Fruit fly (Drosophila melanogaster) whole organism, embryonic: Measurements from ENCODE around the gene CG8870.
A peak's percentile ranks its signal among the peaks of the same experiment; 100 is the strongest.

Experiments used
- Antp ChIP-seq: fragments of 200-800 bp; sonication (Bioruptor generic); optimal IDR thresholded peaks from 3 replicates; lab custom pipeline; 2016; ENCODE audit warnings: missing biosample characterization, missing genetic modification characterization
- Blimp-1 ChIP-seq: fragments of 200-800 bp; sonication (Bioruptor generic); optimal IDR thresholded peaks from 3 replicates; lab custom pipeline; 2018; ENCODE audit warnings: missing biosample characterization, missing genetic modification characterization, mild to moderate bottlenecking, moderate library complexity, missing genetic modification reagents
- CG10274 ChIP-seq: fragments of 200-800 bp; sonication (Bioruptor generic); optimal IDR thresholded peaks from 3 replicates; lab custom pipeline; 2017; ENCODE audit warnings: missing biosample characterization, mild to moderate bottlenecking, missing genetic modification characterization
- CG12659 ChIP-seq: fragments of 200-800 bp; sonication (Bioruptor generic); optimal IDR thresholded peaks from 3 replicates; lab custom pipeline; 2017; ENCODE audit warnings: mild to moderate bottlenecking, missing biosample characterization, missing genetic modification reagents, missing genetic modification characterization
- CG13775 ChIP-seq: fragments of 200-800 bp; sonication (Bioruptor generic); optimal IDR thresholded peaks from 3 replicates; lab custom pipeline; 2017; ENCODE audit warnings: missing biosample characterization, mild to moderate bottlenecking, missing genetic modification characterization
- CG1792 ChIP-seq: fragments of 200-800 bp; sonication (Bioruptor generic); optimal IDR thresholded peaks from 2 replicates; lab custom pipeline; 2016; ENCODE audit warnings: missing biosample characterization, missing genetic modification characterization
- CG2678 ChIP-seq: fragments of 200-800 bp; sonication (Bioruptor generic); optimal IDR thresholded peaks from 3 replicates; lab custom pipeline; 2019; ENCODE audit warnings: missing biosample characterization, mild to moderate bottlenecking, missing genetic modification characterization, moderate library complexity
- CG2875 ChIP-seq: fragments of 200-800 bp; sonication (Bioruptor generic); optimal IDR thresholded peaks from 2 replicates; lab custom pipeline; 2017; ENCODE audit warnings: missing biosample characterization, mild to moderate bottlenecking, missing genetic modification characterization, missing genetic modification reagents
- CG31365 ChIP-seq: fragments of 200-800 bp; sonication (Bioruptor generic); optimal IDR thresholded peaks from 2 replicates; lab custom pipeline; 2018; ENCODE audit warnings: missing biosample characterization, mild to moderate bottlenecking, missing genetic modification characterization
- CG31441 ChIP-seq: fragments of 200-800 bp; sonication (Bioruptor generic); IDR thresholded peaks from 2 replicates; pipeline ENCODE4 v1.3.6; 2022; ENCODE audit warnings: missing biosample characterization, missing genetic modification characterization
- CG3163 ChIP-seq: fragments of 200-800 bp; sonication (Bioruptor generic); optimal IDR thresholded peaks from 3 replicates; lab custom pipeline; 2016; ENCODE audit warnings: missing biosample characterization, missing genetic modification characterization
- CG5180 ChIP-seq: fragments of 200-800 bp; sonication (Bioruptor generic); optimal IDR thresholded peaks from 3 replicates; lab custom pipeline; 2017; ENCODE audit warnings: missing biosample characterization, missing genetic modification characterization, mild to moderate bottlenecking, moderate library complexity, missing genetic modification reagents
- CG6765 ChIP-seq: fragments of 200-800 bp; sonication (Bioruptor generic); optimal IDR thresholded peaks from 3 replicates; lab custom pipeline; 2017; ENCODE audit warnings: missing biosample characterization, mild to moderate bottlenecking, missing genetic modification characterization
- CG8281 ChIP-seq: fragments of 200-800 bp; sonication (Bioruptor generic); optimal IDR thresholded peaks from 2 replicates; lab custom pipeline; 2018; ENCODE audit warnings: missing biosample characterization, mild to moderate bottlenecking, missing genetic modification characterization, moderate library complexity
- CG8478 ChIP-seq: fragments of >200 bp; optimal IDR thresholded peaks from 2 replicates; lab custom pipeline; 2018
- CG9727 ChIP-seq: fragments of 200-800 bp; sonication (Bioruptor generic); optimal IDR thresholded peaks from 3 replicates; lab custom pipeline; 2017; ENCODE audit warnings: missing biosample characterization, mild to moderate bottlenecking, missing genetic modification characterization
- CG9797 ChIP-seq: fragments of 200-800 bp; sonication (Bioruptor generic); optimal IDR thresholded peaks from 3 replicates; lab custom pipeline; 2018; ENCODE audit warnings: missing biosample characterization, mild to moderate bottlenecking, missing genetic modification characterization
- CTCF ChIP-seq: fragments of 200-800 bp; sonication (Bioruptor generic); optimal IDR thresholded peaks from 2 replicates; lab custom pipeline; 2017; ENCODE audit warnings: missing biosample characterization, mild to moderate bottlenecking, missing genetic modification characterization, moderate library complexity
- Doc2 ChIP-seq: fragments of 200-800 bp; sonication (Bioruptor generic); IDR thresholded peaks from 2 replicates; pipeline ENCODE4 v1.3.6; 2022; ENCODE audit warnings: missing biosample characterization, missing genetic modification characterization
- E2f2 ChIP-seq: fragments of 200-800 bp; sonication (Bioruptor generic); IDR thresholded peaks from 2 replicates; pipeline ENCODE4 v1.3.6; 2022; ENCODE audit warnings: missing biosample characterization, missing genetic modification characterization
- Elba2 ChIP-seq: fragments of 200-800 bp; sonication (Bioruptor generic); optimal IDR thresholded peaks from 3 replicates; lab custom pipeline; 2016; ENCODE audit warnings: missing biosample characterization, missing genetic modification characterization
- GATAe ChIP-seq: fragments of 200-800 bp; sonication (Bioruptor generic); conservative IDR thresholded peaks from 2 replicates; pipeline ENCODE4 v1.3.6; 2022; ENCODE audit warnings: missing biosample characterization, missing genetic modification characterization
- HmgD ChIP-seq: fragments of 200-800 bp; sonication (Bioruptor generic); optimal IDR thresholded peaks from 3 replicates; lab custom pipeline; 2016; ENCODE audit warnings: missing biosample characterization, missing genetic modification characterization
- Mad ChIP-seq: fragments of 200-800 bp; sonication (Bioruptor generic); optimal IDR thresholded peaks from 2 replicates; lab custom pipeline; 2016; ENCODE audit warnings: missing biosample characterization, missing genetic modification characterization
- Mrtf ChIP-seq: fragments of 200-800 bp; sonication (Bioruptor generic); IDR thresholded peaks from 3 replicates; pipeline ENCODE4 v1.3.6; 2022; ENCODE audit warnings: missing biosample characterization, missing genetic modification characterization
- Neu2 ChIP-seq: fragments of 200-800 bp; sonication (Bioruptor generic); optimal IDR thresholded peaks from 3 replicates; lab custom pipeline; 2016; ENCODE audit warnings: missing biosample characterization, missing genetic modification characterization, borderline replicate concordance
- Spps ChIP-seq: fragments of 200-800 bp; sonication (Bioruptor generic); optimal IDR thresholded peaks from 2 replicates; lab custom pipeline; 2018; ENCODE audit warnings: missing biosample characterization, mild to moderate bottlenecking, missing genetic modification characterization
- Xrp1 ChIP-seq: fragments of 200-800 bp; sonication (Bioruptor generic); IDR thresholded peaks from 2 replicates; pipeline ENCODE4 v1.3.6; 2022; ENCODE audit warnings: missing biosample characterization, missing genetic modification characterization
- bab2 ChIP-seq: fragments of 200-800 bp; sonication (Bioruptor generic); optimal IDR thresholded peaks from 2 replicates; lab custom pipeline; 2016; ENCODE audit warnings: missing biosample characterization, missing genetic modification characterization
- corto ChIP-seq: fragments of 200-800 bp; sonication (Bioruptor generic); optimal IDR thresholded peaks from 2 replicates; lab custom pipeline; 2016; ENCODE audit warnings: missing biosample characterization, mild to moderate bottlenecking, missing genetic modification characterization, moderate library complexity
- ewg ChIP-seq: fragments of 200-800 bp; sonication (Bioruptor generic); optimal IDR thresholded peaks from 3 replicates; lab custom pipeline; 2017; ENCODE audit warnings: mild to moderate bottlenecking, missing biosample characterization, missing genetic modification reagents, missing genetic modification characterization
- eyg ChIP-seq: fragments of 200-800 bp; sonication (Bioruptor generic); optimal IDR thresholded peaks from 3 replicates; lab custom pipeline; 2016; ENCODE audit warnings: missing biosample characterization, missing genetic modification characterization
- fd3F ChIP-seq: fragments of 200-800 bp; sonication (Bioruptor generic); optimal IDR thresholded peaks from 2 replicates; lab custom pipeline; 2018; ENCODE audit warnings: missing biosample characterization, mild to moderate bottlenecking, missing genetic modification characterization, moderate library complexity
- gfzf ChIP-seq: fragments of 200-800 bp; sonication (Bioruptor generic); optimal IDR thresholded peaks from 2 replicates; lab custom pipeline; 2016; ENCODE audit warnings: missing biosample characterization, mild to moderate bottlenecking, missing genetic modification characterization, moderate library complexity
- h ChIP-seq: fragments of >200 bp; optimal IDR thresholded peaks from 2 replicates; lab custom pipeline; 2017
- her ChIP-seq: fragments of 200-800 bp; sonication (Bioruptor generic); optimal IDR thresholded peaks from 2 replicates; lab custom pipeline; 2016; ENCODE audit warnings: missing biosample characterization, missing genetic modification characterization
- kay ChIP-seq: fragments of 200-800 bp; sonication (Bioruptor generic); optimal IDR thresholded peaks from 2 replicates; lab custom pipeline; 2016; ENCODE audit warnings: missing biosample characterization, missing genetic modification characterization
- lbe ChIP-seq: fragments of 200-800 bp; sonication (Bioruptor generic); optimal IDR thresholded peaks from 2 replicates; lab custom pipeline; 2016; ENCODE audit warnings: missing biosample characterization, mild to moderate bottlenecking, missing genetic modification characterization
- mld ChIP-seq: fragments of 200-800 bp; sonication (Bioruptor generic); IDR thresholded peaks from 3 replicates; pipeline ENCODE4 v1.3.6; 2022; ENCODE audit warnings: missing biosample characterization, missing genetic modification characterization; ENCODE audit not compliant: partially characterized antibody
- oc ChIP-seq: fragments of 200-800 bp; sonication (Bioruptor generic); optimal IDR thresholded peaks from 2 replicates; lab custom pipeline; 2018; ENCODE audit warnings: missing biosample characterization, mild to moderate bottlenecking, missing genetic modification characterization, moderate library complexity
- peb ChIP-seq: fragments of 200-800 bp; sonication (Bioruptor generic); IDR thresholded peaks from 2 replicates; pipeline ENCODE4 v1.3.6; 2022; ENCODE audit warnings: missing biosample characterization, missing genetic modification characterization
- pita ChIP-seq: fragments of 200-800 bp; sonication (Bioruptor generic); optimal IDR thresholded peaks from 2 replicates; lab custom pipeline; 2017; ENCODE audit warnings: missing biosample characterization, mild to moderate bottlenecking, missing genetic modification characterization
- sd ChIP-seq: fragments of 200-800 bp; sonication (Bioruptor generic); optimal IDR thresholded peaks from 3 replicates; lab custom pipeline; 2018; ENCODE audit warnings: missing biosample characterization, mild to moderate bottlenecking, missing genetic modification characterization, moderate library complexity
- so ChIP-seq: fragments of 200-800 bp; sonication (Bioruptor generic); IDR thresholded peaks from 3 replicates; pipeline ENCODE4 v1.3.6; 2022; ENCODE audit warnings: missing biosample characterization, missing genetic modification characterization
- ssp ChIP-seq: fragments of 200-800 bp; sonication (Bioruptor generic); IDR thresholded peaks from 2 replicates; pipeline ENCODE4 v1.3.6; 2022; ENCODE audit warnings: missing biosample characterization, missing genetic modification characterization
- stwl ChIP-seq: fragments of 200-800 bp; sonication (Bioruptor generic); optimal IDR thresholded peaks from 3 replicates; lab custom pipeline; 2018; ENCODE audit warnings: missing biosample characterization, mild to moderate bottlenecking, missing genetic modification characterization, moderate library complexity
- tgo ChIP-seq: fragments of 200-800 bp; sonication (Bioruptor generic); IDR thresholded peaks from 3 replicates; pipeline ENCODE4 v1.3.6; 2022; ENCODE audit warnings: missing biosample characterization, missing genetic modification characterization
- twi ChIP-seq: fragments of 200-800 bp; optimal IDR thresholded peaks from 2 replicates; lab custom pipeline; 2019; ENCODE audit warnings: missing biosample characterization, mild to moderate bottlenecking, missing genetic modification characterization, moderate library complexity

CG8870 gene

dm6 chr3R:13400902-13401721, 21.5 kb downstream of the CG8870 start (continued):
- TF ChIP-seq CG31441 (GFP tag; lab: Robert Waterston, UW) (peak; percentile 90), corto (GFP tag; lab: Kevin White, UChicago) (peak; percentile 48), CTCF (GFP tag; lab: Kevin White, UChicago) (peak; percentile 43), Spps (peak; percentile 78), CG8478 (lab: Kevin White, UChicago) (no peak), Neu2 (GFP tag; lab: Kevin White, UChicago) (peak; percentile 9), pita (GFP tag; lab: Kevin White, UChicago) (no peak), h (lab: Kevin White, UChicago) (no peak), CG9727 (GFP tag; lab: Kevin White, UChicago) (peak; percentile 91), CG2875 (GFP tag; lab: Kevin White, UChicago) (peak; percentile 86), tgo (GFP tag; lab: Robert Waterston, UW) (peak; percentile 88)

DNA sequence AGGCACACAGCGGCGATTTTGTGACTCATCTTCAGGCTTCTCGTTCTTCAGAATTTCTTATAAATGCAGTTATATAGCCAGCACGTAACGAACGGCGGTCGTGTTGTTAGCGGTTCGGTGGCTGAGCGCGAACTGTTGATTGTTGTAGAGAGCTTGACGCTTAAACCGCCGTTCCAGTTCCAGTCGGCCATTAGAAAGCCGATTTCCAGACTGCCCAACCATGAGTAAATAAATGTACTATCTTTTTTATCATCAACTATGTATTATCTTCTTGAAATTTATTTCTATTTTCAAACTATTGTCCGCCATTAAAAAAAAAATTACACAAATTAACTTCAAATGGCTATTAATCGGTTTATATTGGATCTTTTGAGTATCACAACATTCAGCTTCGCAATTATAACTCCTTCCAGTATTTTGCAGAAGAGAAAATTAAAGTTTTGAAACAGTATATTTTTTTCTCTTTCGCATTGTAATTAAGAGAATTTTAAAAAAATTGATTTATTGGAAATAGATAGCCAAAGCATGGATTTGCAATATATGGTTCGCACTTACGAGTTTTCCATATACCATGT, 22.2 kb downstream of the CG8870 start, which contains the start of gene GILT1:
Gene GILT1, minus strand, starts transcription at position 141 of the 575 bp plus-strand sequence.
- TF ChIP-seq Xrp1 (GFP tag; lab: Robert Waterston, UW): 0 out of 2 replicates have a peak, but pooled peaks have one; percentile 9
- TF ChIP-seq Mad (GFP tag; lab: Kevin White, UChicago): no peak
- TF ChIP-seq Doc2: no peak
- TF ChIP-seq mld (GFP tag; lab: Robert Waterston, UW): no peak
- no peak for TF ChIP-seq Blimp-1 (GFP tag; lab: Kevin White, UChicago)
- TF ChIP-seq CG9797 (GFP tag; lab: Kevin White, UChicago): no peak
- TF ChIP-seq Elba2: no peak
- no peak for TF ChIP-seq Antp (GFP tag; lab: Kevin White, UChicago)
- no peak for TF ChIP-seq CG8281
- no peak for TF ChIP-seq lbe (GFP tag; lab: Kevin White, UChicago)
- no peak for TF ChIP-seq fd3F
- peak; percentile 7 for TF ChIP-seq CG2678 (tag; lab: Kevin White, UChicago)
- TF ChIP-seq GATAe (GFP tag; lab: Robert Waterston, UW): no peak
- no peak for TF ChIP-seq CG31365 (tag; lab: Kevin White, UChicago)
- TF ChIP-seq oc: peak; percentile 5
- TF ChIP-seq bab2 (GFP tag; lab: Kevin White, UChicago): no peak
- TF ChIP-seq stwl (tag; lab: Kevin White, UChicago): peak; percentile 6
- no peak for TF ChIP-seq twi (tag; lab: Kevin White, UChicago)
- TF ChIP-seq CG3163: peak; percentile 91
- peak; percentile 10 for TF ChIP-seq kay
- no peak for TF ChIP-seq CG6765 (GFP tag; lab: Kevin White, UChicago)
- TF ChIP-seq CG5180: no peak
- no peak for TF ChIP-seq ewg
- no peak for TF ChIP-seq CG2875 (GFP tag; lab: Kevin White, UChicago)
- TF ChIP-seq sd (tag; lab: Kevin White, UChicago): no peak
- TF ChIP-seq so: no peak
- TF ChIP-seq gfzf (GFP tag; lab: Kevin White, UChicago): peak; percentile 49
- no peak for TF ChIP-seq Mrtf (GFP tag; lab: Robert Waterston, UW)
- no peak for TF ChIP-seq CG10274 (GFP tag; lab: Kevin White, UChicago)
- no peak for TF ChIP-seq ssp
- TF ChIP-seq CG1792: no peak
- no peak for TF ChIP-seq HmgD
- peak; percentile 6; the same call in 1 of the 2 replicates for TF ChIP-seq E2f2
- TF ChIP-seq CG12659: peak; percentile 18
- TF ChIP-seq her (GFP tag; lab: Kevin White, UChicago): no peak
- TF ChIP-seq peb (GFP tag; lab: Robert Waterston, UW): no peak
- no peak for TF ChIP-seq eyg (GFP tag; lab: Kevin White, UChicago)
- TF ChIP-seq CG13775 (GFP tag; lab: Kevin White, UChicago): no peak
